Worm (Caenorhabditis elegans) whole organism, L2 larva: Measurements from ENCODE around the gene trxr-1.

Experiments used
- alr-1 ChIP-seq: fragments of 150-350 bp; optimal IDR thresholded peaks from 2 replicates; lab custom pipeline; 2014; ENCODE audit warnings: missing biosample characterization, missing genetic modification characterization
- aly-2 ChIP-seq: fragments of 150-350 bp; optimal IDR thresholded peaks from 2 replicates; lab custom pipeline; 2014; ENCODE audit warnings: missing biosample characterization, missing genetic modification characterization
- ama-1 ChIP-seq: fragments of 150-350 bp; optimal IDR thresholded peaks from 2 replicates; lab custom pipeline; 2018; ENCODE audit warnings: inconsistent platforms
- blmp-1 ChIP-seq: sonication (generic microtip); optimal IDR thresholded peaks from 2 replicates; lab custom pipeline; 2017; ENCODE audit warnings: missing genetic modification characterization, mild to moderate bottlenecking, missing compliant biosample characterization, antibody characterized with exemption, moderate library complexity; ENCODE audit not compliant: insufficient read depth
- crh-2 ChIP-seq: sonication (generic microtip); optimal IDR thresholded peaks from 2 replicates; lab custom pipeline; 2017; ENCODE audit warnings: missing biosample characterization, missing genetic modification characterization
- elt-3 ChIP-seq: sonication (generic microtip); optimal IDR thresholded peaks from 2 replicates; lab custom pipeline; 2017; ENCODE audit warnings: missing biosample characterization, missing genetic modification characterization
- lin-13 ChIP-seq: fragments of 150-350 bp; optimal IDR thresholded peaks from 2 replicates; lab custom pipeline; 2014; ENCODE audit warnings: missing biosample characterization, missing genetic modification reagents, missing genetic modification characterization
- mdl-1 ChIP-seq, 2 experiments: fragments of 150-350 bp in 1 of 2; sonication (generic microtip) in 1 of 2; optimal IDR thresholded peaks; 2 replicates each; lab custom pipeline; 2017; ENCODE audit warnings: missing biosample characterization in 2 of 2, missing genetic modification characterization in 2 of 2
- nhr-237 ChIP-seq: fragments of 150-350 bp; optimal IDR thresholded peaks from 2 replicates; lab custom pipeline; 2014; ENCODE audit warnings: missing biosample characterization, missing genetic modification characterization
- nhr-25 ChIP-seq: fragments of 150-350 bp; sonication (generic microtip); optimal IDR thresholded peaks from 3 replicates; lab custom pipeline; 2014; ENCODE audit warnings: missing biosample characterization, missing genetic modification characterization
- zag-1 ChIP-seq: fragments of 150-350 bp; optimal IDR thresholded peaks from 2 replicates; lab custom pipeline; 2014; ENCODE audit warnings: missing biosample characterization, missing genetic modification characterization
- ztf-11 ChIP-seq: sonication (generic microtip); optimal IDR thresholded peaks from 2 replicates; lab custom pipeline; 2017; ENCODE audit warnings: missing biosample characterization, missing genetic modification characterization

DNA sequence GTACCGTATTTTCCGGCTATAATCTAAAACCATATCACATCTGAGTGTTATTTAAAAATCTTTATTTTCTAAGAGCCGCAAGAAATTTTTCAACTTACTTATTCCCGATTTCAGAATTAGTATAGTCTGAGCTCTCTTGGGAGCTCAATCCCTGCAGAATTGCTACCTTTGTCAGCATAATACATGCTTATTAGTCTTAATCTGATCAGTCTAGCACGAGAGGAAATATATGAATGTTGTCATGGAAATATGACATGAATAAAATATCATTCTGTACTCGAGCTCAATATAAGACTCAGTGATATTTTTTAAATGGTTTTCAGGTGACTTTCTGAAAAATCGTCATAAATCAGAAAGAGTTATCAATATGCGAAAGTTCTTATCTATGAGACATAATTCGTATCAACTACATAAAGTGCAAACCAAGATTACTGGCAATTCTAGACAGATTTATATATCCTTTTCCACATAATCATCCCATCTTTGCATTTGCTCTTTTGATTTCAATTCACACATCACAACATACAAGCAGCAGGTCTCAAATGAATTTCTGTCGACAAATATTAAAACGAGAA lies 33.7 kb downstream of the trxr-1 start:
- TF ChIP-seq crh-2 (no peak), aly-2 (tag; lab: Kevin White, UChicago) (no peak), elt-3 (tag; lab: Kevin White, UChicago) (no peak), ama-1 (lab: Kevin White, UChicago) (no peak), ztf-11 (tag; lab: Kevin White, UChicago) (no peak), lin-13 (no peak), nhr-25 (tag; lab: Kevin White, UChicago) (no peak), zag-1 (no peak), mdl-1 (tag; optimal IDR thresholded peaks at IDR 0.05; lab: Kevin White, UChicago) (no peak), blmp-1 (tag; lab: Kevin White, UChicago) (no peak), nhr-237 (no peak), alr-1 (tag; lab: Kevin White, UChicago) (no peak)
